Worm (Caenorhabditis elegans) whole organism, L2 larva: ENCODE measurements around the gene eif-2D.

ENCODE experiments used
- F13H6.1 ChIP-seq: sonication (generic microtip); optimal IDR thresholded peaks from 2 replicates; lab custom pipeline; 2016; ENCODE audit warnings: missing genetic modification characterization, missing compliant biosample characterization
- Y55F3AM.14 ChIP-seq: fragments of 200-800 bp; sonication (Bioruptor generic); optimal IDR thresholded peaks from 2 replicates; lab custom pipeline; 2018; ENCODE audit warnings: mild to moderate bottlenecking, missing genetic modification characterization, missing compliant biosample characterization
- ZK546.5 ChIP-seq: sonication (generic microtip); optimal IDR thresholded peaks from 2 replicates; lab custom pipeline; 2017; ENCODE audit warnings: missing biosample characterization, missing genetic modification characterization
- alr-1 ChIP-seq: fragments of 150-350 bp; optimal IDR thresholded peaks from 2 replicates; lab custom pipeline; 2014; ENCODE audit warnings: missing biosample characterization, missing genetic modification characterization
- aly-2 ChIP-seq: fragments of 150-350 bp; optimal IDR thresholded peaks from 2 replicates; lab custom pipeline; 2014; ENCODE audit warnings: missing biosample characterization, missing genetic modification characterization
- ama-1 ChIP-seq: fragments of 150-350 bp; optimal IDR thresholded peaks from 2 replicates; lab custom pipeline; 2018; ENCODE audit warnings: inconsistent platforms
- blmp-1 ChIP-seq: sonication (generic microtip); optimal IDR thresholded peaks from 2 replicates; lab custom pipeline; 2017; ENCODE audit warnings: missing genetic modification characterization, mild to moderate bottlenecking, missing compliant biosample characterization, antibody characterized with exemption, moderate library complexity; ENCODE audit not compliant: insufficient read depth
- ceh-16 ChIP-seq: fragments of 150-350 bp; optimal IDR thresholded peaks from 2 replicates; lab custom pipeline; 2014; ENCODE audit warnings: missing biosample characterization, missing genetic modification characterization
- dmd-4 ChIP-seq: sonication (generic microtip); optimal IDR thresholded peaks from 2 replicates; lab custom pipeline; 2017; ENCODE audit warnings: missing biosample characterization, missing genetic modification characterization
- egl-27 ChIP-seq: sonication (generic microtip); optimal IDR thresholded peaks from 3 replicates; lab custom pipeline; 2017; ENCODE audit warnings: missing biosample characterization, missing genetic modification reagents, missing genetic modification characterization
- elt-1 ChIP-seq: fragments of 150-350 bp; optimal IDR thresholded peaks from 2 replicates; lab custom pipeline; 2014; ENCODE audit warnings: missing biosample characterization, missing genetic modification characterization
- elt-3 ChIP-seq: sonication (generic microtip); optimal IDR thresholded peaks from 2 replicates; lab custom pipeline; 2017; ENCODE audit warnings: missing biosample characterization, missing genetic modification characterization
- fos-1 ChIP-seq: fragments of 150-350 bp; optimal IDR thresholded peaks from 2 replicates; lab custom pipeline; 2014; ENCODE audit warnings: missing biosample characterization, missing genetic modification characterization
- gmeb-1 ChIP-seq: fragments of 150-350 bp; optimal IDR thresholded peaks from 2 replicates; lab custom pipeline; 2014; ENCODE audit warnings: missing biosample characterization, missing genetic modification characterization
- lin-11 ChIP-seq: fragments of 150-350 bp; sonication (generic microtip); optimal IDR thresholded peaks from 2 replicates; lab custom pipeline; 2014; ENCODE audit warnings: missing biosample characterization, missing genetic modification characterization, inconsistent platforms, mixed read lengths
- lin-39 ChIP-seq: fragments of 150-350 bp; optimal IDR thresholded peaks from 2 replicates; lab custom pipeline; 2014; ENCODE audit warnings: missing biosample characterization, missing genetic modification reagents, missing genetic modification characterization
- lsy-2 ChIP-seq, 2 experiments: fragments of 150-350 bp in 1 of 2; sonication (generic microtip) in 1 of 2; optimal IDR thresholded peaks; 2 replicates each; lab custom pipeline; 2014 to 2017; ENCODE audit warnings: missing biosample characterization in 2 of 2, missing genetic modification characterization in 2 of 2
- mab-5 ChIP-seq: fragments of 150-350 bp; optimal IDR thresholded peaks from 2 replicates; lab custom pipeline; 2014; ENCODE audit warnings: missing biosample characterization, missing genetic modification characterization
- nhr-10 ChIP-seq: sonication (generic microtip); optimal IDR thresholded peaks from 2 replicates; lab custom pipeline; 2017; ENCODE audit warnings: missing biosample characterization, missing genetic modification characterization
- nhr-129 ChIP-seq: fragments of 150-350 bp; optimal IDR thresholded peaks from 2 replicates; lab custom pipeline; 2014; ENCODE audit warnings: missing biosample characterization, missing genetic modification characterization
- nhr-23 ChIP-seq: fragments of 150-350 bp; optimal IDR thresholded peaks from 2 replicates; lab custom pipeline; 2014; ENCODE audit warnings: missing biosample characterization, missing genetic modification reagents, missing genetic modification characterization
- nhr-237 ChIP-seq: fragments of 150-350 bp; optimal IDR thresholded peaks from 2 replicates; lab custom pipeline; 2014; ENCODE audit warnings: missing biosample characterization, missing genetic modification characterization
- nhr-25 ChIP-seq: fragments of 150-350 bp; sonication (generic microtip); optimal IDR thresholded peaks from 3 replicates; lab custom pipeline; 2014; ENCODE audit warnings: missing biosample characterization, missing genetic modification characterization
- nhr-6 ChIP-seq: fragments of 150-350 bp; optimal IDR thresholded peaks from 2 replicates; lab custom pipeline; 2014; ENCODE audit warnings: missing biosample characterization, missing genetic modification characterization
- sma-3 ChIP-seq: sonication (generic microtip); optimal IDR thresholded peaks from 2 replicates; lab custom pipeline; 2016; ENCODE audit warnings: missing genetic modification reagents, missing genetic modification characterization, missing compliant biosample characterization
- sma-9 ChIP-seq, 2 experiments: fragments of 150-350 bp in 1 of 2; sonication (generic microtip) in 1 of 2; optimal IDR thresholded peaks; 2 replicates each; lab custom pipeline; 2014 to 2016; ENCODE audit warnings: missing genetic modification characterization in 2 of 2, mild to moderate bottlenecking in 1 of 2, missing biosample characterization in 1 of 2, missing compliant biosample characterization in 1 of 2, missing genetic modification reagents in 1 of 2, moderate library complexity in 1 of 2
- unc-39 ChIP-seq: fragments of 150-350 bp; optimal IDR thresholded peaks from 2 replicates; lab custom pipeline; 2014; ENCODE audit warnings: missing biosample characterization, missing genetic modification characterization
- unc-55 ChIP-seq: fragments of 150-350 bp; sonication (generic microtip); optimal IDR thresholded peaks from 3 replicates; lab custom pipeline; 2014; ENCODE audit warnings: missing biosample characterization, missing genetic modification reagents, missing genetic modification characterization
- unc-62 ChIP-seq: fragments of 150-350 bp; optimal IDR thresholded peaks from 2 replicates; lab custom pipeline; 2014; ENCODE audit warnings: missing biosample characterization, missing genetic modification reagents, missing genetic modification characterization
- zag-1 ChIP-seq: fragments of 150-350 bp; optimal IDR thresholded peaks from 2 replicates; lab custom pipeline; 2014; ENCODE audit warnings: missing biosample characterization, missing genetic modification characterization
- ztf-1 ChIP-seq: fragments of 200-800 bp; sonication (Bioruptor generic); conservative IDR thresholded peaks from 2 replicates; pipeline ENCODE4 v1.3.6; 2022; ENCODE audit warnings: missing genetic modification characterization, missing compliant biosample characterization
- ztf-11 ChIP-seq: sonication (generic microtip); optimal IDR thresholded peaks from 2 replicates; lab custom pipeline; 2017; ENCODE audit warnings: missing biosample characterization, missing genetic modification characterization

eif-2D gene

ce11 chrII:5730343-5731083 lies 39.0 kb downstream of the eif-2D start, which contains the start of the genes C18A3.7 and C18A3.11:
Gene C18A3.7 (minus strand): TSS chrII:5730443.
Gene C18A3.11 (plus strand): TSS chrII:5731033.
- TF ChIP-seq zag-1 (tag; lab: Kevin White, UChicago) (no peak), dmd-4 (no peak), ztf-11 (no peak), sma-3 (GFP tag; lab: Kevin White, UChicago) (no peak), unc-62 (GFP tag; lab: Kevin White, UChicago) (no peak), lin-11 (tag; lab: Kevin White, UChicago) (no peak), nhr-25 (no peak), fos-1 (tag; lab: Kevin White, UChicago) (no peak), gmeb-1 (tag; lab: Kevin White, UChicago) (no peak)

ce11 chrII:5734883-5735282 lies 43.4 kb downstream of the eif-2D start:
- TF ChIP-seq mab-5 (tag; lab: Kevin White, UChicago), result no peak
- no peak for TF ChIP-seq Y55F3AM.14 (GFP tag; lab: Kevin White, UChicago)
- TF ChIP-seq blmp-1 (tag; lab: Kevin White, UChicago), result no peak
- TF ChIP-seq ZK546.5 (tag; lab: Kevin White, UChicago), result no peak
- TF ChIP-seq egl-27 (tag; lab: Kevin White, UChicago), result no peak
- TF ChIP-seq ztf-1 (GFP tag; lab: Robert Waterston, UW), result no peak
- no peak for TF ChIP-seq lsy-2 (tag; optimal IDR thresholded peaks at IDR 0.05; lab: Kevin White, UChicago)
- TF ChIP-seq fos-1 (tag; lab: Kevin White, UChicago), result no peak
- no peak for TF ChIP-seq unc-62 (GFP tag; lab: Kevin White, UChicago)
- TF ChIP-seq alr-1 (tag; lab: Kevin White, UChicago), result no peak

ce11 chrII:5735744-5736143 lies 44.2 kb downstream of the eif-2D start:
- TF ChIP-seq unc-55, result no peak
- no peak for TF ChIP-seq nhr-23 (tag; lab: Kevin White, UChicago)
- TF ChIP-seq nhr-237 (tag; lab: Kevin White, UChicago), result no peak
- no peak for TF ChIP-seq unc-39 (tag; lab: Kevin White, UChicago)
- TF ChIP-seq F13H6.1 (tag; lab: Kevin White, UChicago), result no peak
- peak; percentile 20 for TF ChIP-seq elt-1 (tag; lab: Kevin White, UChicago)
- TF ChIP-seq ceh-16, result peak; percentile 94
- no peak for TF ChIP-seq fos-1 (tag; lab: Kevin White, UChicago)
- TF ChIP-seq lin-11 (tag; lab: Kevin White, UChicago), result no peak
- no peak for TF ChIP-seq nhr-6 (tag; lab: Kevin White, UChicago)

- TF ChIP-seq ztf-1 (GFP tag; lab: Robert Waterston, UW) (no peak), elt-3 (no peak), sma-3 (GFP tag; lab: Kevin White, UChicago) (no peak), nhr-129 (tag; lab: Kevin White, UChicago) (no peak), Y55F3AM.14 (GFP tag; lab: Kevin White, UChicago) (no peak), aly-2 (tag; lab: Kevin White, UChicago) (no peak), egl-27 (tag; lab: Kevin White, UChicago) (no peak), ZK546.5 (tag; lab: Kevin White, UChicago) (no peak), unc-62 (GFP tag; lab: Kevin White, UChicago) (no peak), lsy-2 (tag; optimal IDR thresholded peaks at IDR 0.05; lab: Kevin White, UChicago) (no peak), lin-39 (tag; lab: Kevin White, UChicago) (no peak), ama-1 (lab: Kevin White, UChicago) (no peak)
Observed at ce11 chrII:5736599-5736998, 45.1 kb downstream of the eif-2D start.

- no peak for TF ChIP-seq nhr-10 (tag; lab: Kevin White, UChicago)
- no peak for TF ChIP-seq sma-9 (GFP tag; optimal IDR thresholded peaks at IDR 0.05; lab: Kevin White, UChicago)
- no peak for TF ChIP-seq sma-9 (tag; optimal IDR thresholded peaks at IDR 0.05; lab: Kevin White, UChicago)
- TF ChIP-seq, all 48 proteins: peak for 0
Observed at ce11 chrII:5738795-5739194, 47.3 kb downstream of the eif-2D start, which contains the start of gene hlh-14. Gene hlh-14 (minus strand): TSS chrII:5738895.
